Fruit fly (Drosophila melanogaster): ENCODE measurements around the gene Rtel1.
A peak's percentile ranks its signal among the peaks of the same experiment; 100 is the strongest.

The Rtel1 gene

DNA sequence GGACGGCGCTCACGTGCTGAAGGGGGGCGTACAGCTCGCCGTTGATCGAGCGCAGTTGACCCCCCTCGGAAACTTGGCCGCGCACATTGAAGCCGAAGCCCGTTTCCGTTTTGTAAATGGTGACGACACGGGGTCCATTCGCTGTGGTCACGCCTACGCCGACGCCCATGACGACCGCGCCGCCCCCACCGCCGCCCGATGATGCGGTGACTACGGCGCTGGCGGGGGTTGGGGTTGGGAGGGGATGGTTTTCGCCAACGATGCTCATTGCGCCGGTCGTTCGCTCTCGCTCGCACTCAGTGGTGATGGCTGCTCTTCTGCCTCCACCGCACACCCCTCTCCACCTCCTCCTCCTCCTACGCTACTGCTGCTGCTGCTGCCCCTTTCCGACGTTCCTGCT is 10.4 kb upstream of the Rtel1 start:
- no peak for TF ChIP-seq Dfd (GFP tag; optimal IDR thresholded peaks at IDR 0.05)
- peak; percentile 19 for TF ChIP-seq HLH106 (tag; optimal IDR thresholded peaks at IDR 0.05)
- TF ChIP-seq h (GFP tag; optimal IDR thresholded peaks at IDR 0.05) = no peak
- TF ChIP-seq foxo (GFP tag; optimal IDR thresholded peaks at IDR 0.05) = peak in 1 of 2 experiments; percentile 55
- TF ChIP-seq Abd-B (GFP tag; optimal IDR thresholded peaks at IDR 0.05) = no peak
- TF ChIP-seq Rel (GFP tag; optimal IDR thresholded peaks at IDR 0.05) = no peak
- no peak for TF ChIP-seq Rel (tag; optimal IDR thresholded peaks at IDR 0.05)
- no peak for TF ChIP-seq sv (GFP tag; optimal IDR thresholded peaks at IDR 0.05)
- peak; percentile 14 for TF ChIP-seq br (GFP tag; optimal IDR thresholded peaks at IDR 0.05)
- TF ChIP-seq brk (GFP tag; optimal IDR thresholded peaks at IDR 0.05) = no peak
- peak; percentile 8 for TF ChIP-seq rgr (GFP tag; optimal IDR thresholded peaks at IDR 0.05)
- no peak for TF ChIP-seq CrebA (GFP tag; optimal IDR thresholded peaks at IDR 0.05; ENCODE audit: borderline replicate concordance)
- no peak for TF ChIP-seq GATAd (GFP tag; optimal IDR thresholded peaks at IDR 0.05)
- TF ChIP-seq dmrt93B (GFP tag; optimal IDR thresholded peaks at IDR 0.05) = peak; percentile 10
- TF ChIP-seq tai (GFP tag; optimal IDR thresholded peaks at IDR 0.05) = no peak
- TF ChIP-seq Vsx2 (GFP tag; optimal IDR thresholded peaks at IDR 0.05; ENCODE audit: partially characterized antibody) = no peak
- TF ChIP-seq Hnf4 (GFP tag; optimal IDR thresholded peaks at IDR 0.05) = no peak
- TF ChIP-seq Myc (optimal IDR thresholded peaks at IDR 0.05) = no peak
- TF ChIP-seq ey (GFP tag; optimal IDR thresholded peaks at IDR 0.05) = peak; percentile 4

DNA sequence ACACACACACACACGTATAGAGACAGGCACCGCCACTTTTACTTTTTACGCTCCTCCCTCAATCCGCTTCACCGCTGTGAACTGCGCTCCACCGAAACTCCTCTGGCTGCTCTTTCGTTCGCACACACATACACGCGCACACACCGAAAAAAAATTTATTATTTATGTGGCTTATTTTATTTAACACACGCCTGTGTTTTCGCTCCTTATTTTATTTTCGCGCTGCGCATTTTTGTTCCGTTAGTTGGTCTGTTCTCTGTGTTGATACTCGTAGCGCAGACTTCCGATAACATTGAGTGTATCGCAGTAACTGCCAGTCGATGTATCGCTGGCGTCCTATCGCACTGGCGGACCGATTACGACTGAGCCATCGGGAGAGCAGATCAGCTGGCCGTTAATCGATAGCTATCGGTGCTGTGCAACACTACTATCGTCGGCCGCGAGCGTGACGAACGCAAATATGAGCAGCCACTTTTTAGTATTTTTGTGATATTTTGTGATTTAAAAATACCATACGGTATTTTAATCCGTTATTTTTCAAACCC is 9.8 kb upstream of the Rtel1 start, which contains the start of gene Snx27:
Snx27 (minus strand) TSS at position 356 of the 545 bp plus-strand sequence.
- TF ChIP-seq brk (GFP tag; optimal IDR thresholded peaks at IDR 0.05) (peak; percentile 78), Hr83 (GFP tag; optimal IDR thresholded peaks at IDR 0.05; ENCODE audit: poor library complexity, severe bottlenecking) (peak; percentile 89), ey (GFP tag; optimal IDR thresholded peaks at IDR 0.05) (peak; percentile 32), Mio (GFP tag; optimal IDR thresholded peaks at IDR 0.05) (peak; percentile 38), Dif (GFP tag; optimal IDR thresholded peaks at IDR 0.05; ENCODE audit: partially characterized antibody) (no peak), tai (GFP tag; optimal IDR thresholded peaks at IDR 0.05) (no peak), Jra (GFP tag; optimal IDR thresholded peaks at IDR 0.05) (peak; percentile 62), CrebA (GFP tag; optimal IDR thresholded peaks at IDR 0.05; ENCODE audit: borderline replicate concordance) (no peak), GATAd (GFP tag; optimal IDR thresholded peaks at IDR 0.05) (no peak), dsf (GFP tag; optimal IDR thresholded peaks at IDR 0.05; ENCODE audit: borderline replicate concordance) (peak; percentile 7), jim (GFP tag; optimal IDR thresholded peaks at IDR 0.05) (no peak), Myc (optimal IDR thresholded peaks at IDR 0.05) (no peak), psq (GFP tag; optimal IDR thresholded peaks at IDR 0.05) (no peak), lola (GFP tag; optimal IDR thresholded peaks at IDR 0.05) (no peak), N (GFP tag; optimal IDR thresholded peaks at IDR 0.05) (no peak), CG9705 (GFP tag; optimal IDR thresholded peaks at IDR 0.05) (no peak), Rel (GFP tag; optimal IDR thresholded peaks at IDR 0.05) (no peak), Rel (tag; optimal IDR thresholded peaks at IDR 0.05) (peak; percentile 21), pan (optimal IDR thresholded peaks at IDR 0.05) (no peak), br (GFP tag; optimal IDR thresholded peaks at IDR 0.05) (peak; percentile 43), Abd-B (GFP tag; optimal IDR thresholded peaks at IDR 0.05) (no peak), dmrt93B (GFP tag; optimal IDR thresholded peaks at IDR 0.05) (no peak), foxo (GFP tag; optimal IDR thresholded peaks at IDR 0.05) (peak in 1 of 2 experiments; percentile 35), HLH106 (tag; optimal IDR thresholded peaks at IDR 0.05) (no peak), fru (GFP tag; optimal IDR thresholded peaks at IDR 0.05) (peak; percentile 85), Hnf4 (GFP tag; optimal IDR thresholded peaks at IDR 0.05) (peak; percentile 81), h (GFP tag; optimal IDR thresholded peaks at IDR 0.05) (peak; percentile 52), sv (GFP tag; optimal IDR thresholded peaks at IDR 0.05) (peak; percentile 10), Hr78 (GFP tag; optimal IDR thresholded peaks at IDR 0.05) (no peak), woc (GFP tag; optimal IDR thresholded peaks at IDR 0.05) (peak; percentile 35), Vsx2 (GFP tag; optimal IDR thresholded peaks at IDR 0.05; ENCODE audit: partially characterized antibody) (no peak), rgr (GFP tag; optimal IDR thresholded peaks at IDR 0.05) (peak; percentile 28), CG32264 (GFP tag; optimal IDR thresholded peaks at IDR 0.05) (no peak), Dfd (GFP tag; optimal IDR thresholded peaks at IDR 0.05) (no peak), Sp1 (GFP tag; optimal IDR thresholded peaks at IDR 0.05) (peak; percentile 29), dl (GFP tag; optimal IDR thresholded peaks at IDR 0.05; ENCODE audit: insufficient read depth in 1 of 2, partially characterized antibody in 2 of 2) (peak in 1 of 2 experiments; percentile 17), OdsH (GFP tag; optimal IDR thresholded peaks at IDR 0.05) (no peak), sage (GFP tag; optimal IDR thresholded peaks at IDR 0.05) (no peak), usp (GFP tag; optimal IDR thresholded peaks at IDR 0.05) (no peak)
